Worm (Caenorhabditis elegans) whole organism, early embryonic: ENCODE data around the gene dkf-2.

Source experiments
- B0310.2 ChIP-seq: sonication (generic microtip); optimal IDR thresholded peaks from 2 replicates; lab custom pipeline; 2016; ENCODE audit warnings: mild to moderate bottlenecking, missing genetic modification characterization, missing compliant biosample characterization
- F13C5.2 ChIP-seq: sonication (generic microtip); optimal IDR thresholded peaks from 2 replicates; lab custom pipeline; 2017; ENCODE audit warnings: mild to moderate bottlenecking, missing genetic modification characterization, inconsistent platforms, missing compliant biosample characterization
- aly-1 ChIP-seq: sonication (generic microtip); optimal IDR thresholded peaks from 2 replicates; lab custom pipeline; 2016; ENCODE audit warnings: missing genetic modification characterization, missing compliant biosample characterization
- ama-1 ChIP-seq: fragments of 150-350 bp; optimal IDR thresholded peaks from 2 replicates; lab custom pipeline; 2014
- ceh-13 ChIP-seq: fragments of 200-800 bp; sonication (Bioruptor generic); optimal IDR thresholded peaks from 2 replicates; lab custom pipeline; 2018; ENCODE audit warnings: mild to moderate bottlenecking, missing genetic modification characterization, missing compliant biosample characterization
- ceh-36 ChIP-seq: sonication (generic microtip); optimal IDR thresholded peaks from 2 replicates; lab custom pipeline; 2016; ENCODE audit warnings: missing genetic modification characterization, inconsistent platforms, missing compliant biosample characterization
- ets-7 ChIP-seq: sonication (generic microtip); optimal IDR thresholded peaks from 2 replicates; lab custom pipeline; 2016; ENCODE audit warnings: missing genotype, missing genetic modification characterization, missing compliant biosample characterization
- flt-1 ChIP-seq: fragments of 200-800 bp; sonication (Bioruptor generic); IDR thresholded peaks from 2 replicates; pipeline ENCODE4 v1.3.6; 2022; ENCODE audit warnings: missing genetic modification characterization, missing compliant biosample characterization
- hmbx-1 ChIP-seq: sonication (generic microtip); optimal IDR thresholded peaks from 2 replicates; lab custom pipeline; 2016; ENCODE audit warnings: mild to moderate bottlenecking, missing genetic modification characterization, missing compliant biosample characterization
- hmg-4 ChIP-seq: fragments of 200-800 bp; sonication (Bioruptor generic); optimal IDR thresholded peaks from 2 replicates; lab custom pipeline; 2018; ENCODE audit warnings: mild to moderate bottlenecking, missing genetic modification characterization, missing compliant biosample characterization
- hnd-1 ChIP-seq: sonication (generic microtip); optimal IDR thresholded peaks from 2 replicates; lab custom pipeline; 2016; ENCODE audit warnings: missing genetic modification characterization, missing compliant biosample characterization
- pes-1 ChIP-seq: fragments of 200-800 bp; sonication (Bioruptor generic); IDR thresholded peaks from 2 replicates; pipeline ENCODE4 v1.3.6; 2022; ENCODE audit warnings: missing genetic modification reagents, missing genetic modification characterization, missing compliant biosample characterization
- scrt-1 ChIP-seq: fragments of 200-800 bp; sonication (Bioruptor generic); IDR thresholded peaks from 2 replicates; pipeline ENCODE4 v1.3.6; 2022; ENCODE audit warnings: missing genetic modification characterization, missing compliant biosample characterization
- sea-1 ChIP-seq: fragments of 200-800 bp; sonication (Bioruptor generic); conservative IDR thresholded peaks from 2 replicates; pipeline ENCODE4 v1.3.6; 2022; ENCODE audit warnings: missing genetic modification characterization, missing compliant biosample characterization
- tbx-11 ChIP-seq: fragments of 200-800 bp; sonication (Bioruptor generic); IDR thresholded peaks from 2 replicates; pipeline ENCODE4 v1.3.6; 2022; ENCODE audit warnings: missing genetic modification characterization, missing compliant biosample characterization
- tbx-37 ChIP-seq: fragments of 200-800 bp; sonication (Bioruptor generic); conservative IDR thresholded peaks from 2 replicates; pipeline ENCODE4 v1.3.6; 2022; ENCODE audit warnings: missing genetic modification reagents, missing genetic modification characterization, missing compliant biosample characterization
- tra-4 ChIP-seq: sonication (generic microtip); optimal IDR thresholded peaks from 2 replicates; lab custom pipeline; 2017; ENCODE audit warnings: missing genetic modification characterization, missing compliant biosample characterization

Gene dkf-2

DNA sequence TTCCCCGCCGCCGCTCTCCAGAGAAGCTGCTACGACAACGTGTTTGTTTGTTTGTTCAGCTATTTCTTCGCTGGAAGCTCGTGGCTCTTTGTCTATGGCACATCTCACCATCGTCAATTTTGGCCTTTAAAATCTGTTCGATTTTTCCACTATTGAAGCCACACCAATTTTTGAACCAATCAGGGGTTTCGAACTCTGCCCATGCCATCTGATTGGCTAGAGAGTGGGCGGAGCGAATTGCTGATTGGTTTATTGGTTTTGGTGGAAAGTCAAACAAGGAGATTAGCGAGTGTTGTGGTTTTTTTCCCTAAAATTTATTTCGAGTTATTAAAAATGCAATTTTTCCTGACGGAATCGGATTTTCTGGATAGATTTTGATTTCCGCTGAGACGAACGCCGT is 8.7 kb downstream of the dkf-2 start:
- TF ChIP-seq tbx-11 (no peak), F13C5.2 (tag; lab: Kevin White, UChicago) (no peak), hmbx-1 (no peak), hmg-4 (GFP tag; lab: Kevin White, UChicago) (no peak), ets-7 (tag; lab: Kevin White, UChicago) (no peak), B0310.2 (no peak), aly-1 (no peak), sea-1 (no peak), flt-1 (no peak), pes-1 (GFP tag; lab: Robert Waterston, UW) (no peak), ceh-13 (GFP tag; lab: Kevin White, UChicago) (no peak), ceh-36 (tag; lab: Kevin White, UChicago) (no peak), ama-1 (lab: Kevin White, UChicago) (no peak), tra-4 (tag; lab: Kevin White, UChicago) (no peak), hnd-1 (no peak), scrt-1 (no peak), tbx-37 (GFP tag; lab: Robert Waterston, UW) (no peak)

- TF ChIP-seq hmg-4 (GFP tag; lab: Kevin White, UChicago) (no peak), ama-1 (lab: Kevin White, UChicago) (no peak), B0310.2 (no peak), ceh-13 (GFP tag; lab: Kevin White, UChicago) (no peak), hmbx-1 (no peak), tbx-37 (GFP tag; lab: Robert Waterston, UW) (no peak), pes-1 (GFP tag; lab: Robert Waterston, UW) (no peak), sea-1 (no peak), hnd-1 (no peak), scrt-1 (no peak), ets-7 (tag; lab: Kevin White, UChicago) (no peak), ceh-36 (tag; lab: Kevin White, UChicago) (no peak), tbx-11 (no peak), aly-1 (no peak), F13C5.2 (tag; lab: Kevin White, UChicago) (no peak), flt-1 (no peak), tra-4 (tag; lab: Kevin White, UChicago) (no peak)
Observed at ce11 chrV:16759937-16760336, 12.5 kb downstream of the dkf-2 start.

DNA sequence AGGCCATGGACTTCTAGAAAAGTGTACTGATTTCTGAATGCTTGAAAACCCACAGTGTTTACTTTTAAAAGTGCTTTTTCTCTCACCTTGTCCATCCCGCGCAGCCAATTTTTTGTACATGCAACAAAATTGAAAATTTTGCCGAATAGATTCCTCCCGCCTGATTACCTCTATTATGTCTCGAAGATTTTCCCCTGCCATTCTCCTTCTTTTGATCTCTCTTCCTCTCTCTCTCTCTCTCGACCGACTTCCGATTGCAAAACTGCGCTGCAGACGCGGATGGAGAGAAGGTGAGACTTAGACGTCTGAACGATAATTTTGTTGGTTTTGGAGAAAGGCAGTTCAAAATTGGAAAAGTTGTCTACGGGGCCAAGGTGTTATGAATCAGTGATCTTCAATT is 27.0 kb downstream of the dkf-2 start:
- no peak for TF ChIP-seq tbx-11
- TF ChIP-seq hmbx-1, result no peak
- no peak for TF ChIP-seq ets-7 (tag; lab: Kevin White, UChicago)
- no peak for TF ChIP-seq aly-1
- no peak for TF ChIP-seq ceh-13 (GFP tag; lab: Kevin White, UChicago)

ce11 chrV:16778540-16779280 is 31.3 kb downstream of the dkf-2 start:
- TF ChIP-seq tbx-11 (no peak), tbx-37 (GFP tag; lab: Robert Waterston, UW) (no peak), B0310.2 (no peak)

ce11 chrV:16779281-16779597 is 31.8 kb downstream of the dkf-2 start:
- TF ChIP-seq hmg-4 (GFP tag; lab: Kevin White, UChicago), result no peak
- no peak for TF ChIP-seq flt-1
- no peak for TF ChIP-seq ets-7 (tag; lab: Kevin White, UChicago)
- TF ChIP-seq B0310.2, result no peak
- no peak for TF ChIP-seq pes-1 (GFP tag; lab: Robert Waterston, UW)
- TF ChIP-seq sea-1, result no peak
- no peak for TF ChIP-seq ceh-36 (tag; lab: Kevin White, UChicago)
- TF ChIP-seq ama-1 (lab: Kevin White, UChicago), result no peak
- TF ChIP-seq scrt-1, result no peak
- TF ChIP-seq hnd-1, result no peak
- TF ChIP-seq F13C5.2 (tag; lab: Kevin White, UChicago), result no peak
- TF ChIP-seq hmbx-1, result no peak
- no peak for TF ChIP-seq tbx-37 (GFP tag; lab: Robert Waterston, UW)
- TF ChIP-seq tra-4 (tag; lab: Kevin White, UChicago), result no peak

ce11 chrV:16779971-16780370 is 32.5 kb downstream of the dkf-2 start:
- TF ChIP-seq ceh-13 (GFP tag; lab: Kevin White, UChicago) (no peak), hmbx-1 (no peak), ets-7 (tag; lab: Kevin White, UChicago) (no peak), hmg-4 (GFP tag; lab: Kevin White, UChicago) (no peak)

- TF ChIP-seq aly-1 (no peak), ceh-36 (tag; lab: Kevin White, UChicago) (no peak), ets-7 (tag; lab: Kevin White, UChicago) (no peak), ceh-13 (GFP tag; lab: Kevin White, UChicago) (no peak), scrt-1 (no peak), tra-4 (tag; lab: Kevin White, UChicago) (no peak), tbx-37 (GFP tag; lab: Robert Waterston, UW) (no peak), hmg-4 (GFP tag; lab: Kevin White, UChicago) (no peak), pes-1 (GFP tag; lab: Robert Waterston, UW) (no peak), hmbx-1 (no peak), hnd-1 (no peak), B0310.2 (no peak), sea-1 (no peak), ama-1 (lab: Kevin White, UChicago) (no peak), tbx-11 (no peak), F13C5.2 (tag; lab: Kevin White, UChicago) (no peak)
Observed at ce11 chrV:16780554-16780953, 33.1 kb downstream of the dkf-2 start.

- TF ChIP-seq tbx-37 (GFP tag; lab: Robert Waterston, UW) (no peak), F13C5.2 (tag; lab: Kevin White, UChicago) (no peak), tra-4 (tag; lab: Kevin White, UChicago) (no peak), hmg-4 (GFP tag; lab: Kevin White, UChicago) (no peak), hnd-1 (no peak), ceh-36 (tag; lab: Kevin White, UChicago) (no peak), ceh-13 (GFP tag; lab: Kevin White, UChicago) (no peak), scrt-1 (no peak), ama-1 (lab: Kevin White, UChicago) (no peak), tbx-11 (no peak)
Observed at ce11 chrV:16781974-16782373, 34.6 kb downstream of the dkf-2 start.
